Fruit fly (Drosophila melanogaster): ENCODE measurements around the gene CG1703.
A peak's percentile ranks its signal among the peaks of the same experiment; 100 is the strongest.

CG1703 gene

dm6 chrX:11611645-11612079 is at the start of gene CG1703, which contains the start of gene CG2247:
CG1703 (plus strand) TSS chrX:11611927.
CG2247 (minus strand) TSS chrX:11611652.
- no peak for TF ChIP-seq sv (GFP tag; optimal IDR thresholded peaks at IDR 0.05)
- no peak for TF ChIP-seq psq (GFP tag; optimal IDR thresholded peaks at IDR 0.05)
- no peak for TF ChIP-seq Abd-B (GFP tag; optimal IDR thresholded peaks at IDR 0.05)
- TF ChIP-seq Myc (optimal IDR thresholded peaks at IDR 0.05): peak; percentile 25
- no peak for TF ChIP-seq dl (GFP tag; optimal IDR thresholded peaks at IDR 0.05; ENCODE audit: insufficient read depth in 1 of 2, partially characterized antibody in 2 of 2)

DNA sequence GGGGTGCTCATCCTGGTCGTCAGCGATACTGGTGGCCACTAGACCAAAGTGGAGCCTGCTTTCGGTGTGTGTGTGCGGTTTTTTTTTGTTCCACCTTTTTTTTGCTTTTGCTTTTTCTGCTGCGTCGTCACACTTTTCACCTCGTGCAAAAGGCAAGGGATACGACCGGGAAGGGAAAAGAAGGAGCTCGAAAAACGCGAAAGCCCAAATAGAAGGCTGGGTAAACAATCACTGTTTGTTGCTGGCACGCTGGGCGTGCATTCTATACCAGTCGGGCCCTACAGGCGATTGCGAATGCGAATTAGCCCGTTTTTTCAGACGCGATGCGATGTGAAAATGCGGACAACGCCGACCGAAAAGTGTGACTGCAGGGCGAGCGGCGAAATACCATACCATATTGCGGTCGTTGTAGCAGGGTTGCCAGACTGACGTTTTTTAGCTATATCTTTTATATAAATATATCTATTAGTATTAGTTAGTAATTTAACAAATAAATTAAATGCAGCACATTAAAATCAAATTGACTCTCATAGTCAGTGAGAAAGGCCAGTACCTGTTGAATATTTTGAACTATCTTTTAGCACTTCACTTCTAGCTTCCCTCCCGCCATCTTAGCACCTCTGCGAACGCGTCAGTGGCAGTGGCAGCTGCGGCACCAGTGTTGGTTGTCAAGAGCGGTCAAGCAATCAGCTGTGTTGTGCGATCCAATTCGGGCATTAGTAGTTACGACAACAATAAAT is 41.6 kb upstream of the CG1703 start, which contains the start of the genes Polr2A and CG11699:
Polr2A (minus strand) TSS at position 371 of the 740 bp plus-strand sequence.
CG11699 (plus strand) TSS at position 666 of the 740 bp plus-strand sequence.
- TF ChIP-seq foxo (GFP tag; optimal IDR thresholded peaks at IDR 0.05) (peak in 1 of 2 experiments; percentile 87), Rel (GFP tag; optimal IDR thresholded peaks at IDR 0.05) (no peak), Rel (tag; optimal IDR thresholded peaks at IDR 0.05) (peak; percentile 47), usp (GFP tag; optimal IDR thresholded peaks at IDR 0.05) (no peak), dsf (GFP tag; optimal IDR thresholded peaks at IDR 0.05; ENCODE audit: borderline replicate concordance) (no peak), woc (GFP tag; optimal IDR thresholded peaks at IDR 0.05) (peak; percentile 65), Sp1 (GFP tag; optimal IDR thresholded peaks at IDR 0.05) (peak; percentile 75), psq (GFP tag; optimal IDR thresholded peaks at IDR 0.05) (peak; percentile 40), CG9705 (GFP tag; optimal IDR thresholded peaks at IDR 0.05) (peak; percentile 34), OdsH (GFP tag; optimal IDR thresholded peaks at IDR 0.05) (peak; percentile 45), fru (GFP tag; optimal IDR thresholded peaks at IDR 0.05) (peak; percentile 50), Mio (GFP tag; optimal IDR thresholded peaks at IDR 0.05) (no peak), h (GFP tag; optimal IDR thresholded peaks at IDR 0.05) (peak; percentile 51), rgr (GFP tag; optimal IDR thresholded peaks at IDR 0.05) (peak; percentile 64), Myc (optimal IDR thresholded peaks at IDR 0.05) (peak; percentile 97), Dif (GFP tag; optimal IDR thresholded peaks at IDR 0.05; ENCODE audit: partially characterized antibody) (no peak), Vsx2 (GFP tag; optimal IDR thresholded peaks at IDR 0.05; ENCODE audit: partially characterized antibody) (no peak), jim (GFP tag; optimal IDR thresholded peaks at IDR 0.05) (no peak), HLH106 (tag; optimal IDR thresholded peaks at IDR 0.05) (peak; percentile 74), Hr83 (GFP tag; optimal IDR thresholded peaks at IDR 0.05; ENCODE audit: poor library complexity, severe bottlenecking) (peak; percentile 14)

DNA sequence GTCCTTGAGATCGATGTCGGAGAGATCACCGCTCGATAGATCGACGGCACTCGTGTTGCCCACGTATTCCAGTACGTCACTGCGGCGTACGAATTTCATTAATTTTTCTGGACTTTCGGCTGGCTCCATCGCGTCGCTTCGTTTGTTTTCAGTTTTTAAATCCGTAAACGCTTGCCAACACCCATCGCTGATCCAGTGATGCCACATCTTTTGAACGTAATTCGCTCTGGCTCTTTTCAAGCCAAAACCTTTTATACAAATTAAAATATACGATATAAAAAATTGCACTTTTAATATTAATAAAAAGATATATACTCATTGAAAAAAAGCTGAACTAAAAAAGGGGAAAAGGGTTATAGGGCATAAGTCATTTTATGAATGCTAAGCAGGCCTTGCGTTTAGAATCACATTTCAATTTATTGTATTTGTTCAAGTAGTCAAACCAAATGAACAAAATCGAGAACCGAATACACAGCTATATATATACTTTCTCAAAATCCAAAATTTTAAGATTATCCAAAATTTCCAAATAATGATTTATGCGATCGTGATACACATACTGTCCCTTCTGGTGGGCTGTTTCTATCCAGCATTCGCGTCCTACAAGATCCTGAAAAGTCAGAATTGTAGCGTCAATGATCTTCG is 39.3 kb upstream of the CG1703 start, which contains the start of the genes Kmn1 and Reepl1:
Kmn1 (minus strand) TSS at position 173 of the 645 bp plus-strand sequence.
Reepl1 (plus strand) TSS at position 438 of the 645 bp plus-strand sequence.
- peak; percentile 19 for TF ChIP-seq Sp1 (GFP tag; optimal IDR thresholded peaks at IDR 0.05)
- TF ChIP-seq Hr78 (GFP tag; optimal IDR thresholded peaks at IDR 0.05): no peak
- no peak for TF ChIP-seq CG32264 (GFP tag; optimal IDR thresholded peaks at IDR 0.05)
- TF ChIP-seq Abd-B (GFP tag; optimal IDR thresholded peaks at IDR 0.05): no peak
- no peak for TF ChIP-seq CrebA (GFP tag; optimal IDR thresholded peaks at IDR 0.05; ENCODE audit: borderline replicate concordance)
- peak; percentile 1 for TF ChIP-seq rgr (GFP tag; optimal IDR thresholded peaks at IDR 0.05)
- TF ChIP-seq HLH106 (tag; optimal IDR thresholded peaks at IDR 0.05): peak; percentile 19
- peak; percentile 21 for TF ChIP-seq woc (GFP tag; optimal IDR thresholded peaks at IDR 0.05)
- no peak for TF ChIP-seq Rel (GFP tag; optimal IDR thresholded peaks at IDR 0.05)
- no peak for TF ChIP-seq Rel (tag; optimal IDR thresholded peaks at IDR 0.05)
- TF ChIP-seq Myc (optimal IDR thresholded peaks at IDR 0.05): peak; percentile 58
- TF ChIP-seq Jra (GFP tag; optimal IDR thresholded peaks at IDR 0.05): no peak
- TF ChIP-seq Vsx2 (GFP tag; optimal IDR thresholded peaks at IDR 0.05; ENCODE audit: partially characterized antibody): no peak
- TF ChIP-seq foxo (GFP tag; optimal IDR thresholded peaks at IDR 0.05): peak in 1 of 2 experiments; percentile 40
- no peak for TF ChIP-seq Dfd (GFP tag; optimal IDR thresholded peaks at IDR 0.05)
- no peak for TF ChIP-seq dl (GFP tag; optimal IDR thresholded peaks at IDR 0.05; ENCODE audit: insufficient read depth in 1 of 2, partially characterized antibody in 2 of 2)
- no peak for TF ChIP-seq dsf (GFP tag; optimal IDR thresholded peaks at IDR 0.05; ENCODE audit: borderline replicate concordance)

DNA sequence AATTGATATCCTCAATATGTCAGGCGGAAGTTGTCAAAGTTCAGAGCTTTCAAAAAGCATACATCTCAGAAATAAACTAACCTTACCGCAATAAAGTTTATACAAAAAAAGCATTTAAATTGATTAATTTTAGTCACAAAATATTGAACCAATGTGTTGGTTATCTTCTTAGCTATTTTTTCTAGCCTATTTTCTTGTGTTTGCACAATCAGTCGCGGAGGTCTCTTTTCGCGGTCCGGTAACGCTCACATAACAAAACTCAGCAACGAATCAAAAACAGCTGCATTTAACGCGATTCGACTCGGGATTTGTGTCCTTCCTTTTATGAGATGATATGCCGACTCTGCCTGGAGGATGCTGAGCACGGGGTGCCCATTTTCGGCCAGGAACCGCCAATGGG is 38.2 kb upstream of the CG1703 start, which contains the start of gene CG11696:
CG11696 (plus strand) TSS at position 203 of the 400 bp plus-strand sequence.
- TF ChIP-seq brk (GFP tag; optimal IDR thresholded peaks at IDR 0.05): no peak
- peak; percentile 62 for TF ChIP-seq Myc (optimal IDR thresholded peaks at IDR 0.05)

All from whole organism, wandering third instar larva.